Worm (Caenorhabditis elegans) whole organism, L4 larva: ENCODE data around the gene daf-12.
A peak's percentile ranks its signal among the peaks of the same experiment; 100 is the strongest.

Experiments used
- F10B5.3 ChIP-seq: sonication (generic microtip); optimal IDR thresholded peaks from 2 replicates; lab custom pipeline; 2016; ENCODE audit warnings: mild to moderate bottlenecking, missing genetic modification characterization, missing compliant biosample characterization
- F37D6.2 ChIP-seq: sonication (generic microtip); optimal IDR thresholded peaks from 2 replicates; lab custom pipeline; 2016; ENCODE audit warnings: mild to moderate bottlenecking, missing genetic modification characterization, missing compliant biosample characterization
- F44E2.7 ChIP-seq: fragments of 200-800 bp; sonication (Bioruptor generic); IDR thresholded peaks from 2 replicates; pipeline ENCODE4 v2.1.2; 2022; ENCODE audit warnings: missing genetic modification characterization, missing compliant biosample characterization
- F49E8.2 ChIP-seq: sonication (generic microtip); optimal IDR thresholded peaks from 2 replicates; lab custom pipeline; 2016; ENCODE audit warnings: missing compliant biosample characterization, mild to moderate bottlenecking, missing genetic modification characterization, borderline replicate concordance
- Y105C5A.15 ChIP-seq: fragments of 200-800 bp; sonication (Bioruptor generic); IDR thresholded peaks from 2 replicates; pipeline ENCODE4 v1.3.6; 2022; ENCODE audit warnings: missing genetic modification characterization, missing compliant biosample characterization
- ZK337.2 ChIP-seq: fragments of 200-800 bp; sonication (Bioruptor generic); IDR thresholded peaks from 2 replicates; pipeline ENCODE4 v1.3.6; 2022; ENCODE audit warnings: missing genetic modification reagents, missing genetic modification characterization, missing compliant biosample characterization
- aly-2 ChIP-seq: sonication (generic microtip); optimal IDR thresholded peaks from 2 replicates; lab custom pipeline; 2018; ENCODE audit warnings: missing biosample characterization, missing genetic modification characterization
- attf-4 ChIP-seq: sonication (generic microtip); optimal IDR thresholded peaks from 3 replicates; lab custom pipeline; 2017; ENCODE audit warnings: missing biosample characterization, missing genetic modification characterization
- ceh-20 ChIP-seq: fragments of 200-800 bp; sonication (Bioruptor generic); IDR thresholded peaks from 2 replicates; pipeline ENCODE4 v1.3.6; 2022; ENCODE audit warnings: missing genetic modification reagents, missing genetic modification characterization, missing compliant biosample characterization
- ceh-32 ChIP-seq: sonication (generic microtip); optimal IDR thresholded peaks from 2 replicates; lab custom pipeline; 2016; ENCODE audit warnings: mild to moderate bottlenecking, missing genetic modification characterization, missing compliant biosample characterization; ENCODE audit not compliant: poor library complexity
- ceh-44 ChIP-seq: fragments of 200-800 bp; sonication (Bioruptor generic); IDR thresholded peaks from 2 replicates; pipeline ENCODE4 v1.3.6; 2022; ENCODE audit warnings: missing genetic modification reagents, missing genetic modification characterization, missing compliant biosample characterization
- ceh-82 ChIP-seq: sonication (generic microtip); optimal IDR thresholded peaks from 2 replicates; lab custom pipeline; 2017; ENCODE audit warnings: missing biosample characterization, missing genetic modification characterization
- ces-1 ChIP-seq: fragments of 150-350 bp; sonication (generic microtip); optimal IDR thresholded peaks from 4 replicates; lab custom pipeline; 2014; ENCODE audit warnings: missing biosample characterization, missing genetic modification reagents, missing genetic modification characterization
- dmd-6 ChIP-seq: fragments of 200-800 bp; sonication (Bioruptor generic); IDR thresholded peaks from 2 replicates; pipeline ENCODE4 v1.3.6; 2022; ENCODE audit warnings: missing genetic modification reagents, missing genetic modification characterization, missing compliant biosample characterization
- dmd-8 ChIP-seq: fragments of 200-800 bp; sonication (Bioruptor generic); IDR thresholded peaks from 2 replicates; pipeline ENCODE4 v1.3.6; 2022; ENCODE audit warnings: missing genetic modification characterization, missing compliant biosample characterization
- dmd-9 ChIP-seq: fragments of 200-800 bp; sonication (Bioruptor generic); IDR thresholded peaks from 2 replicates; pipeline ENCODE4 v1.3.6; 2022; ENCODE audit warnings: missing genetic modification reagents, missing genetic modification characterization, missing compliant biosample characterization
- dpl-1 ChIP-seq: fragments of 150-350 bp; optimal IDR thresholded peaks from 2 replicates; lab custom pipeline; 2014; ENCODE audit warnings: missing biosample characterization, missing genetic modification reagents, missing genetic modification characterization
- dve-1 ChIP-seq: sonication (generic microtip); optimal IDR thresholded peaks from 2 replicates; lab custom pipeline; 2017; ENCODE audit warnings: antibody characterized with exemption, mild to moderate bottlenecking, missing genetic modification characterization, missing compliant biosample characterization; ENCODE audit not compliant: insufficient read depth
- egl-27 ChIP-seq: sonication (generic microtip); optimal IDR thresholded peaks from 3 replicates; lab custom pipeline; 2017; ENCODE audit warnings: missing biosample characterization, missing genetic modification reagents, missing genetic modification characterization
- hif-1 ChIP-seq, 2 experiments: sonication (generic microtip); optimal IDR thresholded peaks; 2 replicates each; lab custom pipeline; 2016 to 2017; ENCODE audit warnings: missing compliant biosample characterization in 2 of 2, missing genetic modification characterization in 2 of 2, missing genetic modification reagents in 2 of 2, missing genotype in 2 of 2, mild to moderate bottlenecking in 1 of 2
- hmg-1.1 ChIP-seq: fragments of 200-800 bp; sonication (Bioruptor generic); IDR thresholded peaks from 2 replicates; pipeline ENCODE4 v1.3.6; 2022; ENCODE audit warnings: missing genetic modification reagents, missing genetic modification characterization, missing compliant biosample characterization
- lim-7 ChIP-seq: fragments of 200-800 bp; sonication (Bioruptor generic); IDR thresholded peaks from 2 replicates; pipeline ENCODE4 v1.3.6; 2022; ENCODE audit warnings: missing genetic modification characterization, missing compliant biosample characterization
- lin-13 ChIP-seq: fragments of 150-350 bp; optimal IDR thresholded peaks from 2 replicates; lab custom pipeline; 2014; ENCODE audit warnings: missing biosample characterization, missing genetic modification reagents, missing genetic modification characterization
- lin-15B ChIP-seq: fragments of 150-350 bp; sonication (generic microtip); optimal IDR thresholded peaks from 3 replicates; lab custom pipeline; 2014; ENCODE audit warnings: missing biosample characterization, missing genetic modification characterization
- lin-29 ChIP-seq: fragments of 200-800 bp; sonication (Bioruptor generic); IDR thresholded peaks from 2 replicates; pipeline ENCODE4 v1.3.6; 2022; ENCODE audit warnings: missing genetic modification reagents, missing genetic modification characterization, missing compliant biosample characterization
- lin-39 ChIP-seq: fragments of 150-350 bp; optimal IDR thresholded peaks from 2 replicates; lab custom pipeline; 2014; ENCODE audit warnings: missing biosample characterization, missing genetic modification reagents, missing genetic modification characterization
- lsy-2 ChIP-seq, 2 experiments: fragments of 150-350 bp in 1 of 2; sonication (generic microtip) in 1 of 2; optimal IDR thresholded peaks; 2 replicates each; lab custom pipeline; 2014 to 2017; ENCODE audit warnings: missing biosample characterization in 2 of 2, missing genetic modification characterization in 2 of 2
- madf-9 ChIP-seq: fragments of 200-800 bp; sonication (Bioruptor generic); conservative IDR thresholded peaks from 2 replicates; pipeline ENCODE4 v1.3.6; 2022; ENCODE audit warnings: missing genetic modification reagents, missing genetic modification characterization, missing compliant biosample characterization
- mdt-29 ChIP-seq: fragments of 200-800 bp; sonication (Bioruptor generic); IDR thresholded peaks from 2 replicates; pipeline ENCODE4 v1.3.6; 2022; ENCODE audit warnings: missing genetic modification reagents, missing genetic modification characterization, missing compliant biosample characterization
- mes-2 ChIP-seq: sonication (generic microtip); optimal IDR thresholded peaks from 2 replicates; lab custom pipeline; 2016; ENCODE audit warnings: missing genotype, mild to moderate bottlenecking, missing genetic modification characterization, missing compliant biosample characterization; ENCODE audit not compliant: poor library complexity, severe bottlenecking
- mxl-2 ChIP-seq: fragments of 200-800 bp; sonication (Bioruptor generic); conservative IDR thresholded peaks from 2 replicates; pipeline ENCODE4 v1.3.6; 2022; ENCODE audit warnings: missing genetic modification reagents, missing genetic modification characterization, missing compliant biosample characterization
- nhr-10 ChIP-seq: fragments of 150-350 bp; optimal IDR thresholded peaks from 2 replicates; lab custom pipeline; 2014; ENCODE audit warnings: missing biosample characterization, missing genetic modification characterization
- nhr-102 ChIP-seq: sonication (generic microtip); optimal IDR thresholded peaks from 2 replicates; lab custom pipeline; 2016; ENCODE audit warnings: mild to moderate bottlenecking, missing genetic modification characterization, moderate library complexity, missing compliant biosample characterization
- nhr-11 ChIP-seq: fragments of 150-350 bp; optimal IDR thresholded peaks from 2 replicates; lab custom pipeline; 2014; ENCODE audit warnings: missing biosample characterization, missing genetic modification characterization
- nhr-25 ChIP-seq: sonication (generic microtip); optimal IDR thresholded peaks from 2 replicates; lab custom pipeline; 2017; ENCODE audit warnings: missing genetic modification characterization, mild to moderate bottlenecking, missing compliant biosample characterization, antibody characterized with exemption, moderate library complexity, borderline replicate concordance; ENCODE audit not compliant: insufficient read depth
- nhr-42 ChIP-seq: fragments of 200-800 bp; sonication (Bioruptor generic); IDR thresholded peaks from 2 replicates; pipeline ENCODE4 v1.3.6; 2022; ENCODE audit warnings: missing genetic modification characterization, missing compliant biosample characterization
- nhr-48 ChIP-seq: sonication (generic microtip); optimal IDR thresholded peaks from 2 replicates; lab custom pipeline; 2016; ENCODE audit warnings: mild to moderate bottlenecking, missing genetic modification characterization, missing compliant biosample characterization
- nhr-77 ChIP-seq: fragments of 150-350 bp; optimal IDR thresholded peaks from 2 replicates; lab custom pipeline; 2014; ENCODE audit warnings: missing biosample characterization, missing genetic modification characterization
- pha-4 ChIP-seq, 2 experiments: fragments of 150-350 bp in 1 of 2; fragments of 200-800 bp in 1 of 2; sonication (Bioruptor generic) in 1 of 2; IDR thresholded peaks in 1 of 2; optimal IDR thresholded peaks in 1 of 2; 2 replicates each; pipeline versions ENCODE4 v1.3.6 to Lab custom; 2014 to 2022; ENCODE audit warnings: missing genetic modification characterization in 2 of 2, missing genetic modification reagents in 2 of 2, missing biosample characterization in 1 of 2, missing compliant biosample characterization in 1 of 2
- php-3 ChIP-seq: fragments of 200-800 bp; sonication (Bioruptor generic); IDR thresholded peaks from 2 replicates; pipeline ENCODE4 v1.3.6; 2022; ENCODE audit warnings: missing genetic modification reagents, missing genetic modification characterization, missing compliant biosample characterization
- snpc-1.2 ChIP-seq: fragments of 200-800 bp; sonication (Bioruptor generic); IDR thresholded peaks from 2 replicates; pipeline ENCODE4 v1.3.6; 2022; ENCODE audit warnings: missing genetic modification reagents, missing genetic modification characterization, missing compliant biosample characterization
- snpc-4 ChIP-seq: fragments of 150-350 bp; optimal IDR thresholded peaks from 2 replicates; lab custom pipeline; 2014; ENCODE audit warnings: missing biosample characterization, missing genetic modification characterization
- spr-1 ChIP-seq: sonication (generic microtip); optimal IDR thresholded peaks from 2 replicates; lab custom pipeline; 2016; ENCODE audit warnings: mild to moderate bottlenecking, missing genetic modification characterization, missing compliant biosample characterization
- tra-1 ChIP-seq: fragments of 200-800 bp; sonication (Bioruptor generic); IDR thresholded peaks from 2 replicates; pipeline ENCODE4 v1.3.6; 2022; ENCODE audit warnings: missing genetic modification reagents, missing genetic modification characterization, missing compliant biosample characterization
- unc-130 ChIP-seq: sonication (generic microtip); optimal IDR thresholded peaks from 2 replicates; lab custom pipeline; 2016; ENCODE audit warnings: missing genetic modification reagents, missing genetic modification characterization, missing compliant biosample characterization
- unc-62 ChIP-seq, 3 experiments: fragments of 150-350 bp in 1 of 3; sonication (generic microtip); optimal IDR thresholded peaks in 2 of 3; peaks in 1 of 3; 1 replicate in 1 of 3; 2 replicates in 2 of 3; lab custom pipeline; 2014 to 2017; ENCODE audit warnings: missing biosample characterization in 3 of 3, missing genetic modification characterization in 3 of 3, missing genetic modification reagents in 3 of 3, missing genotype in 1 of 3
- zfp-3 ChIP-seq: fragments of 200-800 bp; sonication (Bioruptor generic); conservative IDR thresholded peaks from 2 replicates; pipeline ENCODE4 v1.3.6; 2022; ENCODE audit warnings: missing genetic modification reagents, missing genetic modification characterization, missing compliant biosample characterization

daf-12 gene

ce11 chrX:10637048-10637928 lies 1.6 kb downstream of the daf-12 start:
- peak; percentile 80 for TF ChIP-seq ceh-20 (GFP tag; lab: Robert Waterston, UW)
- no peak for TF ChIP-seq aly-2 (tag; lab: Kevin White, UChicago)
- no peak for TF ChIP-seq dpl-1
- no peak for TF ChIP-seq mxl-2 (GFP tag; lab: Robert Waterston, UW)
- TF ChIP-seq ceh-44 = no peak
- TF ChIP-seq spr-1 (tag; lab: Kevin White, UChicago) = peak; percentile 76
- TF ChIP-seq ceh-32 = peak; percentile 73
- TF ChIP-seq lin-13 = peak; percentile 85
- peak; percentile 86 for TF ChIP-seq nhr-48 (tag; lab: Kevin White, UChicago)
- TF ChIP-seq dmd-9 = no peak
- TF ChIP-seq F10B5.3 (tag; lab: Kevin White, UChicago) = no peak
- TF ChIP-seq dmd-6 (GFP tag; lab: Robert Waterston, UW) = peak; percentile 88
- no peak for TF ChIP-seq ceh-82 (tag; lab: Kevin White, UChicago)
- no peak for TF ChIP-seq zfp-3 (GFP tag; lab: Robert Waterston, UW)
- no peak for TF ChIP-seq lin-29 (GFP tag; lab: Robert Waterston, UW)
- peak; percentile 87 for TF ChIP-seq pha-4 (GFP tag; IDR thresholded peaks at IDR 0.05; lab: Robert Waterston, UW)
- no peak for TF ChIP-seq pha-4 (tag; optimal IDR thresholded peaks at IDR 0.05; lab: Kevin White, UChicago)
- TF ChIP-seq mes-2 = peak; percentile 55
- no peak for TF ChIP-seq F49E8.2 (tag; lab: Kevin White, UChicago)
- TF ChIP-seq dmd-8 (GFP tag; lab: Robert Waterston, UW) = no peak
- TF ChIP-seq mdt-29 (GFP tag; lab: Robert Waterston, UW) = no peak
- TF ChIP-seq unc-130 (GFP tag; lab: Kevin White, UChicago) = no peak
- peak; percentile 27 to 91 for TF ChIP-seq hif-1 (tag; optimal IDR thresholded peaks at IDR 0.05; lab: Kevin White, UChicago)
- peak; percentile 88 for TF ChIP-seq F37D6.2 (tag; lab: Kevin White, UChicago)
- TF ChIP-seq F44E2.7 (GFP tag; lab: Robert Waterston, UW) = 0 out of 2 replicates have a peak, but pooled peaks have one; percentile 37
- no peak for TF ChIP-seq Y105C5A.15 (GFP tag; lab: Robert Waterston, UW)
- peak; percentile 70; the same call in 1 of the 2 replicates for TF ChIP-seq nhr-42 (GFP tag; lab: Robert Waterston, UW)
- TF ChIP-seq nhr-25 (tag; lab: Kevin White, UChicago) = peak; percentile 22
- TF ChIP-seq php-3 = no peak
- peak; percentile 60 for TF ChIP-seq nhr-102 (tag; lab: Kevin White, UChicago)
- peak; percentile 89 for TF ChIP-seq tra-1 (GFP tag; lab: Robert Waterston, UW)
- TF ChIP-seq nhr-77 (tag; lab: Kevin White, UChicago) = peak; percentile 25
- no peak for TF ChIP-seq snpc-1.2 (GFP tag; lab: Robert Waterston, UW)
- peak; percentile 36 for TF ChIP-seq nhr-11 (tag; lab: Kevin White, UChicago)
- peak; percentile 62; the same call in 1 of the 2 replicates for TF ChIP-seq lim-7 (GFP tag; lab: Robert Waterston, UW)
- TF ChIP-seq lin-39 (tag; lab: Kevin White, UChicago) = no peak
- no peak for TF ChIP-seq ces-1 (GFP tag; lab: Kevin White, UChicago)
- peak; percentile 39 for TF ChIP-seq madf-9 (GFP tag; lab: Robert Waterston, UW)
- peak in 1 of 2 experiments; percentile 99 for TF ChIP-seq unc-62 (GFP tag; optimal IDR thresholded peaks at IDR 0.05 in 1 of 2; lab: Kevin White, UChicago)
- TF ChIP-seq unc-62 (tag; optimal IDR thresholded peaks at IDR 0.05; lab: Kevin White, UChicago) = no peak
- TF ChIP-seq hmg-1.1 (GFP tag; lab: Robert Waterston, UW) = peak; percentile 89
- TF ChIP-seq ZK337.2 (GFP tag; lab: Robert Waterston, UW) = no peak
- peak; percentile 34 for TF ChIP-seq nhr-10 (tag; lab: Kevin White, UChicago)
- no peak for TF ChIP-seq attf-4
- no peak for TF ChIP-seq lin-15B (tag; lab: Kevin White, UChicago)
- no peak for TF ChIP-seq egl-27 (tag; lab: Kevin White, UChicago)
- TF ChIP-seq snpc-4 (tag; lab: Kevin White, UChicago) = no peak
- TF ChIP-seq lsy-2 (tag; optimal IDR thresholded peaks at IDR 0.05; lab: Kevin White, UChicago) = peak; percentile 12 to 63
- TF ChIP-seq dve-1 = peak; percentile 90
